Fruit fly (Drosophila melanogaster) whole organism, wandering third instar larva: ENCODE data around the gene RhoGAP5A.

Experiments
- CrebA ChIP-seq: fragments of 200-800 bp; sonication (Bioruptor generic); optimal IDR thresholded peaks from 2 replicates; lab custom pipeline; 2016; ENCODE audit warnings: missing biosample characterization, mild to moderate bottlenecking, missing genetic modification characterization, borderline replicate concordance
- Dfd ChIP-seq: fragments of >200 bp; optimal IDR thresholded peaks from 2 replicates; lab custom pipeline; 2017; ENCODE audit warnings: missing biosample characterization, missing genetic modification characterization
- OdsH ChIP-seq: fragments of 200-800 bp; sonication (Bioruptor generic); optimal IDR thresholded peaks from 2 replicates; lab custom pipeline; 2016; ENCODE audit warnings: missing biosample characterization, mild to moderate bottlenecking, missing genetic modification characterization
- fru ChIP-seq: fragments of 200-800 bp; sonication (Bioruptor generic); optimal IDR thresholded peaks from 3 replicates; lab custom pipeline; 2016; ENCODE audit warnings: missing biosample characterization, mild to moderate bottlenecking, missing genetic modification characterization
- h ChIP-seq: fragments of 200-800 bp; sonication (Bioruptor generic); optimal IDR thresholded peaks from 3 replicates; lab custom pipeline; 2016; ENCODE audit warnings: missing biosample characterization, mild to moderate bottlenecking, missing genetic modification characterization
- jim ChIP-seq: fragments of 175-275, 200-325 bp; sonication (Bioruptor generic); optimal IDR thresholded peaks from 2 replicates; lab custom pipeline; 2016; ENCODE audit warnings: missing biosample characterization, mild to moderate bottlenecking, missing genetic modification characterization
- sage ChIP-seq: fragments of 200-800 bp; sonication (Bioruptor generic); optimal IDR thresholded peaks from 2 replicates; lab custom pipeline; 2016; ENCODE audit warnings: missing biosample characterization, mild to moderate bottlenecking, missing genetic modification characterization

dm6 chrX:5607647-5608046 lies 11.0 kb downstream of the RhoGAP5A start:
- no peak for TF ChIP-seq Dfd (GFP tag; lab: Kevin White, UChicago)
- TF ChIP-seq CrebA (GFP tag; lab: Kevin White, UChicago), result no peak
- no peak for TF ChIP-seq jim (GFP tag; lab: Kevin White, UChicago)
- TF ChIP-seq h (GFP tag; lab: Kevin White, UChicago), result no peak
- TF ChIP-seq OdsH (GFP tag; lab: Kevin White, UChicago), result no peak
- TF ChIP-seq fru (GFP tag; lab: Kevin White, UChicago), result no peak
- TF ChIP-seq sage (GFP tag; lab: Kevin White, UChicago), result no peak
